Worm (Caenorhabditis elegans): ENCODE data around the gene sms-5.
A peak's percentile ranks its signal among the peaks of the same experiment; 100 is the strongest.

The sms-5 gene

ce11 chrII:506069-506468, 10.8 kb downstream of the sms-5 start (continued):
- TF ChIP-seq mab-5 (tag; optimal IDR thresholded peaks at IDR 0.05) (no peak), pha-4 (tag; optimal IDR thresholded peaks at IDR 0.05) (peak; percentile 11), zip-8 (tag; optimal IDR thresholded peaks at IDR 0.05) (peak; percentile 8), nhr-28 (tag; optimal IDR thresholded peaks at IDR 0.05) (no peak), cnd-1 (tag; optimal IDR thresholded peaks at IDR 0.05) (peak; percentile 39)

ce11 chrII:508603-509002, 13.4 kb downstream of the sms-5 start:
- TF ChIP-seq unc-39 (tag; optimal IDR thresholded peaks at IDR 0.05) (no peak), nhr-237 (tag; optimal IDR thresholded peaks at IDR 0.05) (no peak), elt-3 (tag; optimal IDR thresholded peaks at IDR 0.05) (no peak), hlh-1 (tag; optimal IDR thresholded peaks at IDR 0.05) (no peak), ceh-83 (GFP tag; optimal IDR thresholded peaks at IDR 0.05) (no peak), flh-1 (GFP tag; optimal IDR thresholded peaks at IDR 0.05) (no peak), snpc-4 (tag; optimal IDR thresholded peaks at IDR 0.05) (no peak), ztf-11 (tag; optimal IDR thresholded peaks at IDR 0.05) (no peak), mab-5 (tag; optimal IDR thresholded peaks at IDR 0.05) (no peak), sptf-1 (tag; optimal IDR thresholded peaks at IDR 0.05) (no peak), cnd-1 (tag; optimal IDR thresholded peaks at IDR 0.05) (no peak), ceh-39 (tag; optimal IDR thresholded peaks at IDR 0.05) (no peak), unc-62 (GFP tag; optimal IDR thresholded peaks at IDR 0.05) (no peak), lin-32 (GFP tag; optimal IDR thresholded peaks at IDR 0.05) (no peak), ham-2 (GFP tag; optimal IDR thresholded peaks at IDR 0.05) (no peak), tbx-8 (GFP tag; optimal IDR thresholded peaks at IDR 0.05) (no peak), sem-2 (GFP tag; optimal IDR thresholded peaks at IDR 0.05) (no peak)

DNA sequence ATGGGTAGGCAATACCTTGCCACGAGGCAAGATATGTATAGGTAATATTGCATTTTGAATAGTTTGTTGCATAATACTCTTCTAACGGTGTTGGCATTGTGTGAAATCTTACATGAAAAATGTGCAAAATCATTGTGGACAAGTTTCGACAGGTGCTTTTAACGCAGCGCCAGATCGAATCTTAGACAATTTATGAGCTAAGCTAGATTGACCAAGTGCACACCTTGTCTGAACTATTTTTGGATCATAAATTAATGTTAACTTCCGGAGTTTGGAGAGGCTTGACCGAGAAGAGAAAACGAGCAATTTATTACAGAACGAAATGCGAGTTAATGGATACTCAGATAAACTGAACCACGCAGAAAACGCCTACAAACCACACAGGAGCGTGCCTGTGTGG, 14.0 kb downstream of the sms-5 start, which contains the start of gene srh-105:
srh-105 (minus strand) TSS at position 101 of the 400 bp plus-strand sequence.
- TF ChIP-seq nhr-2 (tag; optimal IDR thresholded peaks at IDR 0.05) (no peak), mls-2 (tag; optimal IDR thresholded peaks at IDR 0.05) (no peak), nhr-76 (tag; optimal IDR thresholded peaks at IDR 0.05) (no peak), cnd-1 (tag; optimal IDR thresholded peaks at IDR 0.05) (no peak), nhr-28 (tag; optimal IDR thresholded peaks at IDR 0.05) (no peak), ztf-11 (tag; optimal IDR thresholded peaks at IDR 0.05) (no peak), ceh-83 (GFP tag; optimal IDR thresholded peaks at IDR 0.05) (no peak), unc-62 (GFP tag; optimal IDR thresholded peaks at IDR 0.05) (no peak), ces-1 (GFP tag; optimal IDR thresholded peaks at IDR 0.05) (no peak), nhr-12 (tag; optimal IDR thresholded peaks at IDR 0.05) (no peak), ceh-43 (GFP tag; optimal IDR thresholded peaks at IDR 0.05) (no peak), M03D4.4 (tag; optimal IDR thresholded peaks at IDR 0.05) (no peak), bed-3 (GFP tag; optimal IDR thresholded peaks at IDR 0.05) (no peak), hlh-1 (tag; optimal IDR thresholded peaks at IDR 0.05) (no peak), nhr-237 (tag; optimal IDR thresholded peaks at IDR 0.05) (no peak), mab-5 (tag; optimal IDR thresholded peaks at IDR 0.05) (no peak), pha-4 (tag; optimal IDR thresholded peaks at IDR 0.05) (no peak), lin-32 (GFP tag; optimal IDR thresholded peaks at IDR 0.05) (no peak), ceh-39 (tag; optimal IDR thresholded peaks at IDR 0.05) (no peak)

DNA sequence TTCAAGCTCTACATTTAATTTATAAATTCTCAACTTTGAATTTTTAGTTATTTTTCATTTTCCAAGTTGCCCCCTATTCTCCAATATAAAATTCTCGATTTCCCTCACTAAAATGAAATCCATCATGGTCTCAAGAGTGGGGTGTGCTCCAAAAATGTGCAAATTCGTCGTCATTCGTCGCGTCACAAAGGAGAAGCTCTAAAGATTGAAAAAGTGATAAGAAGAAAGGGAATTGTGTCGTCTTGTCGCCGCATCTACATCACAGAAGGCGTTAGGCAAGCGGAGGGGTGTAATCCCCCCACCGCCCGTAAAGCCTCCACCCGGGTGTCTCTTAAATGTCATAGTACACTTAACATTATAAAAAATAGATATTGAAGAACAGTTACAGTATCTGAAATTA, 16.7 kb downstream of the sms-5 start:
- no peak for TF ChIP-seq sptf-1 (tag; optimal IDR thresholded peaks at IDR 0.05)
- TF ChIP-seq ceh-83 (GFP tag; optimal IDR thresholded peaks at IDR 0.05) = no peak
- no peak for TF ChIP-seq snpc-4 (tag; optimal IDR thresholded peaks at IDR 0.05)
- no peak for TF ChIP-seq nhr-12 (tag; optimal IDR thresholded peaks at IDR 0.05)
- no peak for TF ChIP-seq nhr-237 (tag; optimal IDR thresholded peaks at IDR 0.05)
- TF ChIP-seq ham-2 (GFP tag; optimal IDR thresholded peaks at IDR 0.05) = no peak
- no peak for TF ChIP-seq lin-13 (tag; optimal IDR thresholded peaks at IDR 0.05)
- TF ChIP-seq ztf-11 (tag; optimal IDR thresholded peaks at IDR 0.05) = no peak

DNA sequence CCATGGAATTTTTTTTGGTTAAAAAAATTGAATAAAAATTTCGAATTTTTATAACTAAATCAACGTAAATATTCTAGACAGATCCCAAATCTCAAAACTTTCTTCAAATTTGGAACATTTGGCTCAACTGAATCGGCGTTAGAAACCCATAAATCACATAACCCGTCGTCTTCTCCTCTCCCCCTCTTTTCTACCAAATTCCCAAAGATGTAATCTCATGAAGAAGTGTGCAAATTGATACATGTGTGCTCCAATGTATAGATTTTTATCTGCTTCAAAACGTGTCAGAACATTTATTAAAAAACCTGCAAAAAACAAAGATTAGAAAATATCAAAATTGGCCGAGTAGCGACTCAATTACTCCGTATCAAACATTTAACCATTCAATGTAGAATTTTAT, 17.4 kb downstream of the sms-5 start:
- no peak for TF ChIP-seq bed-3 (GFP tag; optimal IDR thresholded peaks at IDR 0.05)
- TF ChIP-seq nhr-2 (tag; optimal IDR thresholded peaks at IDR 0.05) = no peak
- TF ChIP-seq mls-2 (tag; optimal IDR thresholded peaks at IDR 0.05) = no peak
- no peak for TF ChIP-seq unc-62 (GFP tag; optimal IDR thresholded peaks at IDR 0.05)
- no peak for TF ChIP-seq ceh-43 (GFP tag; optimal IDR thresholded peaks at IDR 0.05)
- no peak for TF ChIP-seq zip-8 (tag; optimal IDR thresholded peaks at IDR 0.05)
- no peak for TF ChIP-seq lin-13 (tag; optimal IDR thresholded peaks at IDR 0.05)
- no peak for TF ChIP-seq sem-2 (GFP tag; optimal IDR thresholded peaks at IDR 0.05)
- no peak for TF ChIP-seq pha-4 (tag; optimal IDR thresholded peaks at IDR 0.05)
- TF ChIP-seq mab-5 (tag; optimal IDR thresholded peaks at IDR 0.05) = no peak
- TF ChIP-seq unc-39 (tag; optimal IDR thresholded peaks at IDR 0.05) = no peak
- no peak for TF ChIP-seq lin-32 (GFP tag; optimal IDR thresholded peaks at IDR 0.05)
- TF ChIP-seq unc-120 (tag; optimal IDR thresholded peaks at IDR 0.05; ENCODE audit: poor library complexity, severe bottlenecking) = no peak
- TF ChIP-seq snpc-4 (tag; optimal IDR thresholded peaks at IDR 0.05) = no peak
- no peak for TF ChIP-seq mep-1 (tag; optimal IDR thresholded peaks at IDR 0.05)

All from whole organism, mixed stage, embryonic.